Worm (Caenorhabditis elegans): ENCODE measurements around the gene C29F9.8.

DNA sequence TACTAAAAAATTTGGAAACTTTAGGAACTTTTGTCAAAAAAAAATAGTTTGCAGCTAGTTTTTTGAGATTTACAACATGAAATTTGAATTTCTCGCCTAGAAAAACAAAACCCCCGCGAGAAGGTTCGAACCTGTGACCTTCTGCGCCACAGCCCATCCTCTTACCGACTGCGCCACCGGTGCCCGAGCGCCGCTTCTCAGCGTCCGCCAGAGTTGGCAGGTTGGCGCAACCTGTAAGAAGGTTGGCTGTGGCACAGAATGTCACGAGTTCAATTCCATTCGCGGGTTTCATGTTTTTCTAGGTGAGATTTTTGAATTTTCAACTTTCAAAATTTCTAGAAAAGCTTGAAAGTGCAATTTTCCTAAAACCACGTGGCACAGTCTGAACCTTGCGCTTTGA, 46.5 kb downstream of the C29F9.8 start:
- TF ChIP-seq ceh-82 (tag; optimal IDR thresholded peaks at IDR 0.05) (no peak), zag-1 (tag; optimal IDR thresholded peaks at IDR 0.05) (no peak), nhr-12 (tag; optimal IDR thresholded peaks at IDR 0.05) (no peak), blmp-1 (tag; optimal IDR thresholded peaks at IDR 0.05; ENCODE audit: insufficient read depth) (no peak), R02D3.7 (tag; optimal IDR thresholded peaks at IDR 0.05) (no peak), snpc-4 (tag; optimal IDR thresholded peaks at IDR 0.05) (no peak), crh-2 (tag; optimal IDR thresholded peaks at IDR 0.05) (no peak)

Measured in whole organism, L2 larva.